Worm (Caenorhabditis elegans) whole organism, young adult: Measurements from ENCODE around the gene D2096.11.

Experiments
- D2030.7 ChIP-seq: fragments of 200-800 bp; sonication (Bioruptor generic); IDR thresholded peaks from 2 replicates; pipeline ENCODE4 v1.3.6; 2022; ENCODE audit warnings: missing genetic modification reagents, missing genetic modification characterization, missing compliant biosample characterization
- F37B4.10 ChIP-seq: fragments of 200-800 bp; sonication (Bioruptor generic); IDR thresholded peaks from 2 replicates; pipeline ENCODE4 v1.3.6; 2022; ENCODE audit warnings: missing genetic modification characterization, missing compliant biosample characterization
- F52B5.7 ChIP-seq: sonication (generic microtip); optimal IDR thresholded peaks from 2 replicates; lab custom pipeline; 2016; ENCODE audit warnings: mild to moderate bottlenecking, missing genetic modification characterization, missing compliant biosample characterization
- Y67H2A.10 ChIP-seq: fragments of 200-800 bp; sonication (Bioruptor generic); conservative IDR thresholded peaks from 2 replicates; pipeline ENCODE4 v1.3.6; 2022; ENCODE audit warnings: missing genetic modification reagents, missing genetic modification characterization, missing compliant biosample characterization
- aptf-3 ChIP-seq: fragments of 200-800 bp; sonication (Bioruptor generic); IDR thresholded peaks from 2 replicates; pipeline ENCODE4 v1.3.6; 2022; ENCODE audit warnings: missing genetic modification characterization, missing compliant biosample characterization
- attf-3 ChIP-seq: fragments of 200-800 bp; sonication (Bioruptor generic); conservative IDR thresholded peaks from 2 replicates; pipeline ENCODE4 v1.3.6; 2022; ENCODE audit warnings: missing genetic modification reagents, missing genetic modification characterization, missing compliant biosample characterization
- cebp-1 ChIP-seq, 2 experiments: fragments of 200-800 bp in 1 of 2; sonication (Bioruptor generic) in 1 of 2; sonication (generic microtip) in 1 of 2; IDR thresholded peaks in 1 of 2; optimal IDR thresholded peaks in 1 of 2; 2 replicates each; pipeline versions ENCODE4 v1.3.6 to Lab custom; 2017 to 2022; ENCODE audit warnings: missing compliant biosample characterization in 2 of 2, missing genetic modification characterization in 2 of 2, mild to moderate bottlenecking in 1 of 2, missing genetic modification reagents in 1 of 2, moderate library complexity in 1 of 2
- ceh-27 ChIP-seq: fragments of 200-800 bp; sonication (Bioruptor generic); optimal IDR thresholded peaks from 2 replicates; lab custom pipeline; 2018; ENCODE audit warnings: mild to moderate bottlenecking, missing genetic modification characterization, moderate library complexity, missing compliant biosample characterization
- ceh-58 ChIP-seq: fragments of 200-800 bp; sonication (Bioruptor generic); IDR thresholded peaks from 2 replicates; pipeline ENCODE4 v1.3.6; 2022; ENCODE audit warnings: missing genetic modification characterization, missing compliant biosample characterization
- dox-1 ChIP-seq: fragments of 200-800 bp; sonication (Bioruptor generic); IDR thresholded peaks from 2 replicates; pipeline ENCODE4 v1.3.6; 2022; ENCODE audit warnings: missing genetic modification reagents, missing genetic modification characterization, missing compliant biosample characterization
- dpff-1 ChIP-seq: sonication (generic microtip); optimal IDR thresholded peaks from 2 replicates; lab custom pipeline; 2017; ENCODE audit warnings: mild to moderate bottlenecking, missing genetic modification characterization, missing compliant biosample characterization
- efl-1 ChIP-seq: fragments of 150-350 bp; optimal IDR thresholded peaks from 2 replicates; lab custom pipeline; 2014; ENCODE audit warnings: missing biosample characterization, missing genetic modification reagents, missing genetic modification characterization
- ekl-4 ChIP-seq: fragments of 200-800 bp; sonication (Bioruptor generic); IDR thresholded peaks from 2 replicates; pipeline ENCODE4 v1.3.6; 2022; ENCODE audit warnings: missing genetic modification reagents, missing genetic modification characterization, missing compliant biosample characterization
- him-1 ChIP-seq: sonication (generic microtip); optimal IDR thresholded peaks from 2 replicates; lab custom pipeline; 2016; ENCODE audit warnings: missing genotype, missing genetic modification reagents, missing genetic modification characterization, missing compliant biosample characterization
- hlh-12 ChIP-seq: sonication (generic microtip); optimal IDR thresholded peaks from 2 replicates; lab custom pipeline; 2016; ENCODE audit warnings: missing genetic modification characterization, missing compliant biosample characterization
- hlh-26 ChIP-seq: fragments of 200-800 bp; sonication (Bioruptor generic); conservative IDR thresholded peaks from 2 replicates; pipeline ENCODE4 v1.3.6; 2022; ENCODE audit warnings: missing genetic modification reagents, missing genetic modification characterization, missing compliant biosample characterization
- hmg-1.2 ChIP-seq: fragments of 200-800 bp; sonication (Bioruptor generic); IDR thresholded peaks from 2 replicates; pipeline ENCODE4 v1.3.6; 2022; ENCODE audit warnings: missing genetic modification reagents, missing genetic modification characterization, missing compliant biosample characterization
- hsf-1 ChIP-seq: fragments of 200-800 bp; sonication (Bioruptor generic); IDR thresholded peaks from 2 replicates; pipeline ENCODE4 v1.3.6; 2022; ENCODE audit warnings: missing genetic modification reagents, missing genetic modification characterization, missing compliant biosample characterization
- let-607 ChIP-seq, 2 experiments: fragments of 200-800 bp in 1 of 2; sonication (Bioruptor generic) in 1 of 2; sonication (generic microtip) in 1 of 2; optimal IDR thresholded peaks; 2 replicates each; lab custom pipeline; 2016 to 2018; ENCODE audit warnings: mild to moderate bottlenecking in 2 of 2, missing compliant biosample characterization in 2 of 2, missing genetic modification characterization in 2 of 2, moderate library complexity in 2 of 2, missing genotype in 1 of 2
- lin-26 ChIP-seq: fragments of 200-800 bp; sonication (Bioruptor generic); IDR thresholded peaks from 2 replicates; pipeline ENCODE4 v1.3.6; 2022; ENCODE audit warnings: missing genetic modification reagents, missing genetic modification characterization, missing compliant biosample characterization
- lin-35 ChIP-seq, 3 experiments: fragments of 150-350 bp in 2 of 3; sonication (generic microtip) in 1 of 3; optimal IDR thresholded peaks; 2 replicates each; lab custom pipeline; 2014 to 2018; ENCODE audit warnings: missing biosample characterization in 3 of 3, missing genetic modification characterization in 3 of 3, missing genetic modification reagents in 3 of 3
- lin-54 ChIP-seq: fragments of 200-800 bp; sonication (Bioruptor generic); optimal IDR thresholded peaks from 2 replicates; lab custom pipeline; 2018; ENCODE audit warnings: mild to moderate bottlenecking, missing genetic modification characterization, missing compliant biosample characterization
- lir-1 ChIP-seq: fragments of 200-800 bp; sonication (Bioruptor generic); conservative IDR thresholded peaks from 2 replicates; pipeline ENCODE4 v1.3.6; 2022; ENCODE audit warnings: missing genetic modification reagents, missing genetic modification characterization, missing compliant biosample characterization
- nhr-120 ChIP-seq: fragments of 200-800 bp; sonication (Bioruptor generic); IDR thresholded peaks from 2 replicates; pipeline ENCODE4 v1.3.6; 2022; ENCODE audit warnings: missing genetic modification characterization, missing compliant biosample characterization
- nhr-90 ChIP-seq: sonication (generic microtip); optimal IDR thresholded peaks from 2 replicates; lab custom pipeline; 2016; ENCODE audit warnings: missing genotype, mild to moderate bottlenecking, missing genetic modification characterization, missing compliant biosample characterization
- snpc-1.3 ChIP-seq: sonication (generic microtip); optimal IDR thresholded peaks from 2 replicates; lab custom pipeline; 2017; ENCODE audit warnings: missing genetic modification characterization, mild to moderate bottlenecking, missing compliant biosample characterization, antibody characterized with exemption, moderate library complexity, missing genotype, missing genetic modification reagents; ENCODE audit not compliant: insufficient read depth
- snpc-4 ChIP-seq, 5 experiments: fragments of 150-350 bp in 1 of 5; sonication (generic microtip) in 4 of 5; optimal IDR thresholded peaks; 2 replicates each; lab custom pipeline; 2014 to 2018; ENCODE audit warnings: missing genetic modification characterization in 5 of 5, missing biosample characterization in 3 of 5, antibody characterized with exemption in 2 of 5, mild to moderate bottlenecking in 2 of 5, missing compliant biosample characterization in 2 of 5, missing genotype in 2 of 5, moderate library complexity in 2 of 5, missing genetic modification reagents in 1 of 5
- tbp1 ChIP-seq: fragments of 200-800 bp; sonication (Bioruptor generic); optimal IDR thresholded peaks from 2 replicates; lab custom pipeline; 2018; ENCODE audit warnings: mild to moderate bottlenecking, missing genetic modification characterization, missing compliant biosample characterization
- unc-62 ChIP-seq: fragments of 150-350 bp; optimal IDR thresholded peaks from 2 replicates; lab custom pipeline; 2014; ENCODE audit warnings: missing biosample characterization, missing genetic modification reagents, missing genetic modification characterization
- xnd-1 ChIP-seq: sonication (generic microtip); optimal IDR thresholded peaks from 2 replicates; lab custom pipeline; 2016; ENCODE audit warnings: missing genotype, missing genetic modification reagents, missing genetic modification characterization, missing compliant biosample characterization
- zfh-2 ChIP-seq: fragments of 200-800 bp; sonication (Bioruptor generic); conservative IDR thresholded peaks from 2 replicates; pipeline ENCODE4 v1.3.6; 2022; ENCODE audit warnings: missing genetic modification reagents, missing genetic modification characterization, missing compliant biosample characterization
- zim-3 ChIP-seq: sonication (generic microtip); optimal IDR thresholded peaks from 2 replicates; lab custom pipeline; 2017; ENCODE audit warnings: mild to moderate bottlenecking, missing genetic modification characterization, moderate library complexity, missing compliant biosample characterization
- ztf-26 ChIP-seq: sonication (generic microtip); optimal IDR thresholded peaks from 2 replicates; lab custom pipeline; 2017; ENCODE audit warnings: missing genetic modification characterization, missing compliant biosample characterization

The D2096.11 gene

ce11 chrIV:8358492-8358891, 35.5 kb downstream of the D2096.11 start, which contains the start of gene D2096.13:
Gene D2096.13 (minus strand): TSS chrIV:8358592.
- TF ChIP-seq tbp1 (no peak), ceh-27 (GFP tag; lab: Kevin White, UChicago) (no peak), zim-3 (tag; lab: Kevin White, UChicago) (no peak), F37B4.10 (GFP tag; lab: Robert Waterston, UW) (no peak), snpc-4 (GFP tag; optimal IDR thresholded peaks at IDR 0.05; lab: Kevin White, UChicago) (no peak), snpc-4 (tag; optimal IDR thresholded peaks at IDR 0.05; lab: Kevin White, UChicago) (no peak), lin-35 (GFP tag; optimal IDR thresholded peaks at IDR 0.05; lab: Kevin White, UChicago) (no peak), ceh-58 (GFP tag; lab: Robert Waterston, UW) (no peak), let-607 (tag; optimal IDR thresholded peaks at IDR 0.05; lab: Kevin White, UChicago) (no peak), xnd-1 (no peak), ztf-26 (tag; lab: Kevin White, UChicago) (no peak), lin-54 (GFP tag; lab: Kevin White, UChicago) (no peak)

- TF ChIP-seq nhr-120 (GFP tag; lab: Robert Waterston, UW) (no peak), zfh-2 (GFP tag; lab: Robert Waterston, UW) (peak; percentile 84), ztf-26 (tag; lab: Kevin White, UChicago) (no peak), Y67H2A.10 (GFP tag; lab: Robert Waterston, UW) (no peak)
Measured at ce11 chrIV:8357299-8357698, 36.7 kb downstream of the D2096.11 start.

ce11 chrIV:8355592-8355991, 38.4 kb downstream of the D2096.11 start, which contains the start of the genes F17E9.2 and col-116:
Gene F17E9.2 (plus strand): TSS chrIV:8355892.
Gene col-116 (plus strand): TSS chrIV:8355906.
- no peak for TF ChIP-seq attf-3 (GFP tag; lab: Robert Waterston, UW)
- no peak for TF ChIP-seq snpc-1.3 (tag; lab: Kevin White, UChicago)
- no peak for TF ChIP-seq lin-35 (GFP tag; optimal IDR thresholded peaks at IDR 0.05; lab: Kevin White, UChicago)
- no peak for TF ChIP-seq D2030.7 (GFP tag; lab: Robert Waterston, UW)
- TF ChIP-seq unc-62 = no peak
- no peak for TF ChIP-seq cebp-1 (GFP tag; IDR thresholded peaks at IDR 0.05; lab: Robert Waterston, UW)
- no peak for TF ChIP-seq cebp-1 (tag; optimal IDR thresholded peaks at IDR 0.05; lab: Kevin White, UChicago)
- no peak for TF ChIP-seq hlh-26 (GFP tag; lab: Robert Waterston, UW)
- no peak for TF ChIP-seq aptf-3 (GFP tag; lab: Robert Waterston, UW)
- no peak for TF ChIP-seq lin-26 (GFP tag; lab: Robert Waterston, UW)
- no peak for TF ChIP-seq F37B4.10 (GFP tag; lab: Robert Waterston, UW)
- TF ChIP-seq hlh-12 (tag; lab: Kevin White, UChicago) = no peak
- TF ChIP-seq ekl-4 (GFP tag; lab: Robert Waterston, UW) = no peak
- TF ChIP-seq lir-1 (GFP tag; lab: Robert Waterston, UW) = no peak
- TF ChIP-seq F52B5.7 (tag; lab: Kevin White, UChicago) = no peak
- no peak for TF ChIP-seq efl-1 (GFP tag; lab: Kevin White, UChicago)
- TF ChIP-seq, all 124 proteins: peak for 0

ce11 chrIV:8354572-8354971, 39.4 kb downstream of the D2096.11 start, which contains the start of gene F17E9.3:
Gene F17E9.3 (plus strand): TSS chrIV:8354872.
- TF ChIP-seq dox-1 (GFP tag; lab: Robert Waterston, UW) (no peak), hsf-1 (GFP tag; lab: Robert Waterston, UW) (no peak), dpff-1 (tag; lab: Kevin White, UChicago) (no peak), ekl-4 (GFP tag; lab: Robert Waterston, UW) (no peak), hmg-1.2 (GFP tag; lab: Robert Waterston, UW) (no peak), nhr-90 (no peak), him-1 (no peak), Y67H2A.10 (GFP tag; lab: Robert Waterston, UW) (no peak)
